Fruit fly (Drosophila melanogaster) whole organism, embryonic: ENCODE measurements around the gene Jarid2.

Experiments used
- Ada2b ChIP-seq: fragments of 200-800 bp; sonication (Bioruptor generic); IDR thresholded peaks from 2 replicates; pipeline ENCODE4 v1.3.6; 2022; ENCODE audit warnings: missing biosample characterization, missing genetic modification characterization
- CG10543 ChIP-seq: fragments of 200-800 bp; sonication (Bioruptor generic); optimal IDR thresholded peaks from 3 replicates; lab custom pipeline; 2017; ENCODE audit warnings: missing biosample characterization, mild to moderate bottlenecking, missing genetic modification characterization, moderate library complexity
- CG10565 ChIP-seq: fragments of 200-800 bp; sonication (Bioruptor generic); optimal IDR thresholded peaks from 3 replicates; lab custom pipeline; 2016; ENCODE audit warnings: missing biosample characterization, mild to moderate bottlenecking, missing genetic modification characterization
- CG12219 ChIP-seq: fragments of 200-800 bp; sonication (Bioruptor generic); optimal IDR thresholded peaks from 3 replicates; lab custom pipeline; 2018; ENCODE audit warnings: missing biosample characterization, mild to moderate bottlenecking, missing genetic modification characterization
- CG12236 ChIP-seq: fragments of 200-800 bp; sonication (Bioruptor generic); optimal IDR thresholded peaks from 2 replicates; lab custom pipeline; 2016; ENCODE audit warnings: missing biosample characterization, missing genetic modification characterization
- CG13775 ChIP-seq: fragments of 200-800 bp; sonication (Bioruptor generic); optimal IDR thresholded peaks from 3 replicates; lab custom pipeline; 2017; ENCODE audit warnings: missing biosample characterization, mild to moderate bottlenecking, missing genetic modification characterization
- CG14050 ChIP-seq: fragments of 200-800 bp; sonication (Bioruptor generic); IDR thresholded peaks from 3 replicates; pipeline ENCODE4 v1.3.6; 2022; ENCODE audit warnings: missing biosample characterization, missing genetic modification characterization
- CG16863 ChIP-seq: fragments of 200-800 bp; sonication (Bioruptor generic); optimal IDR thresholded peaks from 3 replicates; lab custom pipeline; 2016; ENCODE audit warnings: missing biosample characterization, missing genetic modification characterization
- CG17359 ChIP-seq: fragments of 200-800 bp; sonication (Bioruptor generic); optimal IDR thresholded peaks from 3 replicates; lab custom pipeline; 2018; ENCODE audit warnings: missing biosample characterization, mild to moderate bottlenecking, missing genetic modification characterization, moderate library complexity
- CG2678 ChIP-seq: fragments of 200-800 bp; sonication (Bioruptor generic); optimal IDR thresholded peaks from 3 replicates; lab custom pipeline; 2019; ENCODE audit warnings: missing biosample characterization, mild to moderate bottlenecking, missing genetic modification characterization, moderate library complexity
- CG30403 ChIP-seq: fragments of 200-800 bp; sonication (Bioruptor generic); optimal IDR thresholded peaks from 3 replicates; lab custom pipeline; 2016; ENCODE audit warnings: missing biosample characterization, missing genetic modification characterization
- CG3838 ChIP-seq: fragments of 200-800 bp; sonication (Bioruptor generic); optimal IDR thresholded peaks from 3 replicates; lab custom pipeline; 2016; ENCODE audit warnings: missing biosample characterization, missing genetic modification characterization
- CG5180 ChIP-seq: fragments of 200-800 bp; sonication (Bioruptor generic); optimal IDR thresholded peaks from 3 replicates; lab custom pipeline; 2017; ENCODE audit warnings: missing biosample characterization, missing genetic modification characterization, mild to moderate bottlenecking, moderate library complexity, missing genetic modification reagents
- CG7372 ChIP-seq: fragments of 200-800 bp; sonication (Bioruptor generic); IDR thresholded peaks from 2 replicates; pipeline ENCODE4 v1.3.6; 2022; ENCODE audit warnings: missing biosample characterization, missing genetic modification characterization
- CG7987 ChIP-seq: fragments of 200-800 bp; sonication (Bioruptor generic); optimal IDR thresholded peaks from 2 replicates; lab custom pipeline; 2018; ENCODE audit warnings: missing biosample characterization, mild to moderate bottlenecking, missing genetic modification characterization, moderate library complexity
- CG8359 ChIP-seq: fragments of 200-800 bp; sonication (Bioruptor generic); optimal IDR thresholded peaks from 2 replicates; lab custom pipeline; 2017; ENCODE audit warnings: missing biosample characterization, mild to moderate bottlenecking, missing genetic modification characterization, borderline replicate concordance
- CG8478 ChIP-seq: fragments of >200 bp; optimal IDR thresholded peaks from 2 replicates; lab custom pipeline; 2018
- CG9437 ChIP-seq: fragments of 200-800 bp; sonication (Bioruptor generic); optimal IDR thresholded peaks from 2 replicates; lab custom pipeline; 2018; ENCODE audit warnings: missing biosample characterization, mild to moderate bottlenecking, missing genetic modification characterization
- CHES-1-like ChIP-seq: fragments of 200-800 bp; sonication (Bioruptor generic); optimal IDR thresholded peaks from 2 replicates; lab custom pipeline; 2016; ENCODE audit warnings: missing biosample characterization, missing genetic modification characterization
- Deaf1 ChIP-seq: fragments of 200-800 bp; optimal IDR thresholded peaks from 3 replicates; lab custom pipeline; 2019; ENCODE audit warnings: missing biosample characterization, mild to moderate bottlenecking, missing genetic modification characterization, moderate library complexity
- GATAe ChIP-seq: fragments of 200-800 bp; sonication (Bioruptor generic); conservative IDR thresholded peaks from 2 replicates; pipeline ENCODE4 v1.3.6; 2022; ENCODE audit warnings: missing biosample characterization, missing genetic modification characterization
- HLHmδ ChIP-seq: fragments of 200-800 bp; sonication (Bioruptor generic); optimal IDR thresholded peaks from 2 replicates; lab custom pipeline; 2018; ENCODE audit warnings: missing biosample characterization, mild to moderate bottlenecking, missing genetic modification characterization, moderate library complexity
- Hey ChIP-seq: fragments of 200-800 bp; sonication (Bioruptor generic); optimal IDR thresholded peaks from 3 replicates; lab custom pipeline; 2018; ENCODE audit warnings: missing biosample characterization, mild to moderate bottlenecking, missing genetic modification characterization
- HmgZ ChIP-seq: fragments of 200-800 bp; sonication (Bioruptor generic); optimal IDR thresholded peaks from 2 replicates; lab custom pipeline; 2018; ENCODE audit warnings: missing biosample characterization, mild to moderate bottlenecking, missing genetic modification characterization
- Myb ChIP-seq: fragments of 200-800 bp; sonication (Bioruptor generic); optimal IDR thresholded peaks from 2 replicates; lab custom pipeline; 2016; ENCODE audit warnings: missing biosample characterization, missing genetic modification characterization
- Nf-YA ChIP-seq: fragments of 200-800 bp; sonication (Bioruptor generic); IDR thresholded peaks from 2 replicates; pipeline ENCODE4 v1.3.6; 2022; ENCODE audit warnings: missing biosample characterization, missing genetic modification characterization
- Nf-YB ChIP-seq: fragments of 200-800 bp; sonication (Bioruptor generic); optimal IDR thresholded peaks from 3 replicates; lab custom pipeline; 2019; ENCODE audit warnings: missing biosample characterization, mild to moderate bottlenecking, missing genetic modification characterization, moderate library complexity
- Nf-YC ChIP-seq: fragments of 200-800 bp; optimal IDR thresholded peaks from 3 replicates; lab custom pipeline; 2019; ENCODE audit warnings: missing biosample characterization, mild to moderate bottlenecking, missing genetic modification characterization, moderate library complexity
- PHDP ChIP-seq: fragments of 200-800 bp; sonication (Bioruptor generic); optimal IDR thresholded peaks from 3 replicates; lab custom pipeline; 2018; ENCODE audit warnings: missing biosample characterization, mild to moderate bottlenecking, missing genetic modification characterization, moderate library complexity
- Scr ChIP-seq: fragments of 200-800 bp; sonication (Bioruptor generic); IDR thresholded peaks from 2 replicates; pipeline ENCODE4 v1.3.6; 2022; ENCODE audit warnings: missing biosample characterization, missing genetic modification characterization; ENCODE audit not compliant: partially characterized antibody
- Sox102F ChIP-seq: fragments of 200-800 bp; sonication (Bioruptor generic); optimal IDR thresholded peaks from 2 replicates; lab custom pipeline; 2018; ENCODE audit warnings: missing biosample characterization, mild to moderate bottlenecking, missing genetic modification characterization, moderate library complexity
- Tbp ChIP-seq: fragments of >200 bp; optimal IDR thresholded peaks from 2 replicates; lab custom pipeline; 2018; ENCODE audit warnings: missing biosample characterization, missing genetic modification characterization
- cad ChIP-seq: fragments of >200 bp; optimal IDR thresholded peaks from 2 replicates; lab custom pipeline; 2017; ENCODE audit warnings: missing biosample characterization, missing genetic modification characterization
- chm ChIP-seq: fragments of 200-800 bp; sonication (Bioruptor generic); IDR thresholded peaks from 2 replicates; pipeline ENCODE4 v1.3.6; 2022; ENCODE audit warnings: missing biosample characterization, missing genetic modification characterization
- cwo ChIP-seq: fragments of 200-800 bp; sonication (Bioruptor generic); optimal IDR thresholded peaks from 3 replicates; lab custom pipeline; 2017; ENCODE audit warnings: missing biosample characterization, missing genetic modification characterization, mild to moderate bottlenecking, moderate library complexity, missing genetic modification reagents
- exex ChIP-seq: fragments of 200-800 bp; sonication (Bioruptor generic); optimal IDR thresholded peaks from 4 replicates; lab custom pipeline; 2018; ENCODE audit warnings: missing biosample characterization, mild to moderate bottlenecking, missing genetic modification characterization, moderate library complexity
- ftz-f1 ChIP-seq: fragments of 200-800 bp; sonication (Bioruptor generic); optimal IDR thresholded peaks from 2 replicates; lab custom pipeline; 2016; ENCODE audit warnings: missing biosample characterization, missing genetic modification characterization
- gcm ChIP-seq: fragments of 200-800 bp; sonication (Bioruptor generic); optimal IDR thresholded peaks from 2 replicates; lab custom pipeline; 2019; ENCODE audit warnings: missing biosample characterization, mild to moderate bottlenecking, missing genetic modification characterization, moderate library complexity
- gcm2 ChIP-seq: fragments of 200-800 bp; sonication (Bioruptor generic); optimal IDR thresholded peaks from 2 replicates; lab custom pipeline; 2016; ENCODE audit warnings: missing biosample characterization, missing genetic modification characterization
- gem ChIP-seq: fragments of 200-800 bp; sonication (Bioruptor generic); optimal IDR thresholded peaks from 2 replicates; lab custom pipeline; 2019; ENCODE audit warnings: missing biosample characterization, mild to moderate bottlenecking, missing genetic modification characterization, moderate library complexity
- kah ChIP-seq: fragments of 200-800 bp; sonication (Bioruptor generic); optimal IDR thresholded peaks from 2 replicates; lab custom pipeline; 2018; ENCODE audit warnings: missing biosample characterization, mild to moderate bottlenecking, missing genetic modification characterization
- kni ChIP-seq: fragments of 200-800 bp; sonication (Bioruptor generic); optimal IDR thresholded peaks from 3 replicates; lab custom pipeline; 2017; ENCODE audit warnings: mild to moderate bottlenecking, missing biosample characterization, missing genetic modification reagents, missing genetic modification characterization
- luna ChIP-seq: fragments of 200-800 bp; sonication (Bioruptor generic); optimal IDR thresholded peaks from 2 replicates; lab custom pipeline; 2016; ENCODE audit warnings: missing biosample characterization, missing genetic modification characterization
- sc ChIP-seq, 3 experiments: fragments of >200 bp in 2 of 3; fragments of 200-800 bp in 1 of 3; sonication (Bioruptor generic) in 1 of 3; optimal IDR thresholded peaks; 2 replicates in 2 of 3; 3 replicates in 1 of 3; lab custom pipeline; 2017; ENCODE audit warnings: mild to moderate bottlenecking in 1 of 3, missing biosample characterization in 1 of 3, missing genetic modification characterization in 1 of 3, missing genetic modification reagents in 1 of 3
- sqz ChIP-seq: fragments of 200-800 bp; sonication (Bioruptor generic); optimal IDR thresholded peaks from 3 replicates; lab custom pipeline; 2018; ENCODE audit warnings: missing biosample characterization, mild to moderate bottlenecking, missing genetic modification characterization
- sr ChIP-seq: fragments of 200-800 bp; sonication (Bioruptor generic); IDR thresholded peaks from 3 replicates; pipeline ENCODE4 v1.3.6; 2022; ENCODE audit warnings: missing biosample characterization, missing genetic modification characterization
- sug ChIP-seq: fragments of 200-800 bp; optimal IDR thresholded peaks from 2 replicates; lab custom pipeline; 2019; ENCODE audit warnings: missing biosample characterization, mild to moderate bottlenecking, missing genetic modification characterization, moderate library complexity
- tin ChIP-seq: fragments of 200-800 bp; sonication (Bioruptor generic); optimal IDR thresholded peaks from 3 replicates; lab custom pipeline; 2016; ENCODE audit warnings: missing biosample characterization, missing genetic modification characterization
- vnd ChIP-seq: fragments of 200-800 bp; sonication (Bioruptor generic); IDR thresholded peaks from 3 replicates; pipeline ENCODE4 v1.3.6; 2022; ENCODE audit warnings: missing biosample characterization, missing genetic modification characterization; ENCODE audit not compliant: partially characterized antibody
- vvl ChIP-seq: fragments of 200-800 bp; sonication (Bioruptor generic); IDR thresholded peaks from 2 replicates; pipeline ENCODE4 v1.3.6; 2022; ENCODE audit warnings: missing biosample characterization, missing genetic modification characterization

Gene Jarid2

DNA sequence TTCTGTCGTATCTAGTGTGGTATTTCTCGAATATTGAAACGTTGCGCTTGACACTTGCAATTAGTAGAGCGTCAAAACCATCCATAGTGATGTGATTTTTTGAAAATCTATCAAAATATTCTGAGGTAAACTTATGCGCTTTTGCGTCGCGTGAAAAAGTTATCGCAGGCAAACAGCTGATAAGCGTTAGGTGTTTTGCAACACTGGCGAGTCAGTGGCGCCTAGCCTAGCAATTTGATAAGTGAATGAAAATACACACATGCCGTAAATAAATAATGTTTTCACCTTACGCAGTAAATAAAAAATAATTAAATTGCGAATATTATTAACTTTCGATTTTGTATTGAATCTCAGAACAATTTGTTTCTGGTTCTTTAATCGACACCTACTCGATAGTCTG lies 41.5 kb upstream of the Jarid2 start, which contains the start of gene CG42526 (continued):
- TF ChIP-seq Tbp (GFP tag; lab: Kevin White, UChicago) (no peak), CG7987 (GFP tag; lab: Kevin White, UChicago) (no peak), CG5180 (no peak), kah (GFP tag; lab: Kevin White, UChicago) (no peak), CG10565 (GFP tag; lab: Kevin White, UChicago) (no peak), chm (GFP tag; lab: Robert Waterston, UW) (no peak), kni (GFP tag; lab: Kevin White, UChicago) (no peak), CG14050 (GFP tag; lab: Robert Waterston, UW) (no peak), CHES-1-like (GFP tag; lab: Kevin White, UChicago) (no peak), ftz-f1 (GFP tag; lab: Kevin White, UChicago) (no peak), luna (GFP tag; lab: Kevin White, UChicago) (no peak), sc (optimal IDR thresholded peaks at IDR 0.05; lab: Kevin White, UChicago) (no peak), sc (GFP tag; optimal IDR thresholded peaks at IDR 0.05; lab: Kevin White, UChicago) (no peak), CG8478 (lab: Kevin White, UChicago) (no peak), Sox102F (peak; percentile 30), gcm (no peak), tin (GFP tag; lab: Kevin White, UChicago) (peak; percentile 7), gcm2 (GFP tag; lab: Kevin White, UChicago) (no peak), CG12219 (GFP tag; lab: Kevin White, UChicago) (no peak), PHDP (tag; lab: Kevin White, UChicago) (peak; percentile 36), vvl (peak; percentile 51), cad (GFP tag; lab: Kevin White, UChicago) (no peak), CG30403 (peak; percentile 66), CG13775 (peak; percentile 1), vnd (no peak), CG2678 (tag; lab: Kevin White, UChicago) (no peak), CG12236 (GFP tag; lab: Kevin White, UChicago) (no peak), CG17359 (tag; lab: Kevin White, UChicago) (no peak), Scr (GFP tag; lab: Robert Waterston, UW) (peak; percentile 57), Ada2b (GFP tag; lab: Robert Waterston, UW) (no peak), Myb (GFP tag; lab: Kevin White, UChicago) (peak; percentile 43), CG3838 (GFP tag; lab: Kevin White, UChicago) (no peak), CG16863 (peak; percentile 34), HLHmδ (GFP tag; lab: Kevin White, UChicago) (no peak), gem (tag; lab: Kevin White, UChicago) (peak; percentile 52)

DNA sequence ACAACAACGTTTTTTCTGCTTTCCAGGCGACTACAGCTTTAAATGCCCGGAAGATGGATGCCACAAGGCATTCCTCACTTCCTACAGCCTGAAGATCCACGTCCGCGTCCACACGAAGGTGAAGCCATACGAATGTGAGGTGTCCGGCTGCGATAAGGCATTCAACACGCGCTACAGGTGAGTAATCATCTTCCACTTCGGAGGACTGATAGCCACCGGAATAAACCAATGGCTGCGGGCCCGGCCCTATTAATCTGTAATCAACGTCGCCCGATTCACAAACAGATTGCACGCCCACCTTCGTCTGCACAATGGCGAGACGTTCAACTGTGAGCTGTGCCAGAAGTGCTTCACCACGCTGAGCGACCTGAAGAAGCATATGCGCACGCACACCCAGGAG lies 41.0 kb upstream of the Jarid2 start:
- TF ChIP-seq CG9437 (GFP tag; lab: Kevin White, UChicago) (no peak), Deaf1 (tag; lab: Kevin White, UChicago) (peak; percentile 85), exex (tag; lab: Kevin White, UChicago) (peak; percentile 85), GATAe (GFP tag; lab: Robert Waterston, UW) (peak; percentile 37; the same call in 1 of the 2 replicates), CG7372 (GFP tag; lab: Robert Waterston, UW) (no peak), chm (GFP tag; lab: Robert Waterston, UW) (0 out of 2 replicates have a peak, but pooled peaks have one; percentile 19), cwo (peak; percentile 3), HmgZ (tag; lab: Kevin White, UChicago) (peak; percentile 13), CG8359 (GFP tag; lab: Kevin White, UChicago) (no peak), Hey (tag; lab: Kevin White, UChicago) (peak; percentile 57), Nf-YA (GFP tag; lab: Robert Waterston, UW) (peak; percentile 14; the same call in 1 of the 2 replicates), CG10543 (GFP tag; lab: Kevin White, UChicago) (peak; percentile 17), Nf-YB (GFP tag; lab: Kevin White, UChicago) (peak; percentile 54), Nf-YC (tag; lab: Kevin White, UChicago) (peak; percentile 84), CG30403 (no peak), sug (tag; lab: Kevin White, UChicago) (peak; percentile 55), sr (GFP tag; lab: Robert Waterston, UW) (0 out of 3 replicates have a peak, but pooled peaks have one; percentile 24), sqz (GFP tag; lab: Kevin White, UChicago) (no peak)
- TF ChIP-seq, all 482 proteins: peak for 13
